Worm (Caenorhabditis elegans) whole organism, L4 larva: ENCODE results near the gene srg-21.

Source experiments
- R02D3.7 ChIP-seq: fragments of 150-350 bp; sonication (generic microtip); optimal IDR thresholded peaks from 3 replicates; lab custom pipeline; 2014; ENCODE audit warnings: missing biosample characterization, missing genetic modification characterization
- aly-2 ChIP-seq: sonication (generic microtip); optimal IDR thresholded peaks from 2 replicates; lab custom pipeline; 2018; ENCODE audit warnings: missing biosample characterization, missing genetic modification characterization
- ama-1 ChIP-seq: fragments of 150-350 bp; optimal IDR thresholded peaks from 2 replicates; lab custom pipeline; 2014; ENCODE audit warnings: inconsistent platforms, mixed read lengths
- ceh-62 ChIP-seq: sonication (generic microtip); optimal IDR thresholded peaks from 2 replicates; lab custom pipeline; 2017; ENCODE audit warnings: missing biosample characterization, missing genetic modification characterization
- ctbp-1 ChIP-seq: fragments of 200-800 bp; sonication (Bioruptor generic); IDR thresholded peaks from 2 replicates; pipeline ENCODE4 v1.3.6; 2022; ENCODE audit warnings: missing genetic modification reagents, missing genetic modification characterization, missing compliant biosample characterization
- hif-1 ChIP-seq, 2 experiments: sonication (generic microtip); optimal IDR thresholded peaks; 2 replicates each; lab custom pipeline; 2016 to 2017; ENCODE audit warnings: missing compliant biosample characterization in 2 of 2, missing genetic modification characterization in 2 of 2, missing genetic modification reagents in 2 of 2, missing genotype in 2 of 2, mild to moderate bottlenecking in 1 of 2
- hmg-1.1 ChIP-seq: fragments of 200-800 bp; sonication (Bioruptor generic); IDR thresholded peaks from 2 replicates; pipeline ENCODE4 v1.3.6; 2022; ENCODE audit warnings: missing genetic modification reagents, missing genetic modification characterization, missing compliant biosample characterization
- lsy-2 ChIP-seq, 2 experiments: fragments of 150-350 bp in 1 of 2; sonication (generic microtip) in 1 of 2; optimal IDR thresholded peaks; 2 replicates each; lab custom pipeline; 2014 to 2017; ENCODE audit warnings: missing biosample characterization in 2 of 2, missing genetic modification characterization in 2 of 2
- madf-9 ChIP-seq: fragments of 200-800 bp; sonication (Bioruptor generic); conservative IDR thresholded peaks from 2 replicates; pipeline ENCODE4 v1.3.6; 2022; ENCODE audit warnings: missing genetic modification reagents, missing genetic modification characterization, missing compliant biosample characterization
- mdt-29 ChIP-seq: fragments of 200-800 bp; sonication (Bioruptor generic); IDR thresholded peaks from 2 replicates; pipeline ENCODE4 v1.3.6; 2022; ENCODE audit warnings: missing genetic modification reagents, missing genetic modification characterization, missing compliant biosample characterization
- nhr-11 ChIP-seq: fragments of 150-350 bp; optimal IDR thresholded peaks from 2 replicates; lab custom pipeline; 2014; ENCODE audit warnings: missing biosample characterization, missing genetic modification characterization
- nhr-42 ChIP-seq: fragments of 200-800 bp; sonication (Bioruptor generic); IDR thresholded peaks from 2 replicates; pipeline ENCODE4 v1.3.6; 2022; ENCODE audit warnings: missing genetic modification characterization, missing compliant biosample characterization
- saeg-2 ChIP-seq: fragments of 200-800 bp; sonication (Bioruptor generic); IDR thresholded peaks from 2 replicates; pipeline ENCODE4 v1.3.6; 2022; ENCODE audit warnings: missing genetic modification reagents, missing genetic modification characterization, missing compliant biosample characterization
- snpc-1.2 ChIP-seq: fragments of 200-800 bp; sonication (Bioruptor generic); IDR thresholded peaks from 2 replicates; pipeline ENCODE4 v1.3.6; 2022; ENCODE audit warnings: missing genetic modification reagents, missing genetic modification characterization, missing compliant biosample characterization

- TF ChIP-seq aly-2 (tag; lab: Kevin White, UChicago), result no peak
- no peak for TF ChIP-seq R02D3.7 (tag; lab: Kevin White, UChicago)
- TF ChIP-seq madf-9 (GFP tag; lab: Robert Waterston, UW), result no peak
- TF ChIP-seq ama-1 (lab: Kevin White, UChicago), result no peak
- no peak for TF ChIP-seq ctbp-1 (GFP tag; lab: Robert Waterston, UW)
- TF ChIP-seq snpc-1.2 (GFP tag; lab: Robert Waterston, UW), result no peak
- TF ChIP-seq nhr-42 (GFP tag; lab: Robert Waterston, UW), result no peak
- TF ChIP-seq lsy-2 (tag; optimal IDR thresholded peaks at IDR 0.05; lab: Kevin White, UChicago), result no peak
- TF ChIP-seq hif-1 (tag; optimal IDR thresholded peaks at IDR 0.05; lab: Kevin White, UChicago), result no peak
- no peak for TF ChIP-seq hmg-1.1 (GFP tag; lab: Robert Waterston, UW)
- no peak for TF ChIP-seq mdt-29 (GFP tag; lab: Robert Waterston, UW)
- no peak for TF ChIP-seq ceh-62 (tag; lab: Kevin White, UChicago)
- TF ChIP-seq saeg-2 (GFP tag; lab: Robert Waterston, UW), result no peak
- no peak for TF ChIP-seq nhr-11 (tag; lab: Kevin White, UChicago)
These were observed 23.3 kb downstream of the srg-21 start for ce11 chrII:3067896-3068295.
